Worm (Caenorhabditis elegans) whole organism, L2 larva: ENCODE data around the gene rfc-3.

ENCODE experiments used
- C34F6.9 ChIP-seq: fragments of 150-350 bp; optimal IDR thresholded peaks from 2 replicates; lab custom pipeline; 2014; ENCODE audit warnings: missing biosample characterization, missing genetic modification characterization
- F13H6.1 ChIP-seq: sonication (generic microtip); optimal IDR thresholded peaks from 2 replicates; lab custom pipeline; 2016; ENCODE audit warnings: missing genetic modification characterization, missing compliant biosample characterization
- R02D3.7 ChIP-seq: fragments of 150-350 bp; optimal IDR thresholded peaks from 2 replicates; lab custom pipeline; 2014; ENCODE audit warnings: missing biosample characterization, missing genetic modification characterization
- Y55F3AM.14 ChIP-seq: fragments of 200-800 bp; sonication (Bioruptor generic); optimal IDR thresholded peaks from 2 replicates; lab custom pipeline; 2018; ENCODE audit warnings: mild to moderate bottlenecking, missing genetic modification characterization, missing compliant biosample characterization
- ZK546.5 ChIP-seq: sonication (generic microtip); optimal IDR thresholded peaks from 2 replicates; lab custom pipeline; 2017; ENCODE audit warnings: missing biosample characterization, missing genetic modification characterization
- alr-1 ChIP-seq: fragments of 150-350 bp; optimal IDR thresholded peaks from 2 replicates; lab custom pipeline; 2014; ENCODE audit warnings: missing biosample characterization, missing genetic modification characterization
- aly-2 ChIP-seq: fragments of 150-350 bp; optimal IDR thresholded peaks from 2 replicates; lab custom pipeline; 2014; ENCODE audit warnings: missing biosample characterization, missing genetic modification characterization
- ama-1 ChIP-seq: fragments of 150-350 bp; optimal IDR thresholded peaks from 2 replicates; lab custom pipeline; 2018; ENCODE audit warnings: inconsistent platforms
- ceh-16 ChIP-seq: fragments of 150-350 bp; optimal IDR thresholded peaks from 2 replicates; lab custom pipeline; 2014; ENCODE audit warnings: missing biosample characterization, missing genetic modification characterization
- crh-2 ChIP-seq: sonication (generic microtip); optimal IDR thresholded peaks from 2 replicates; lab custom pipeline; 2017; ENCODE audit warnings: missing biosample characterization, missing genetic modification characterization
- dmd-4 ChIP-seq: sonication (generic microtip); optimal IDR thresholded peaks from 2 replicates; lab custom pipeline; 2017; ENCODE audit warnings: missing biosample characterization, missing genetic modification characterization
- egl-27 ChIP-seq: sonication (generic microtip); optimal IDR thresholded peaks from 3 replicates; lab custom pipeline; 2017; ENCODE audit warnings: missing biosample characterization, missing genetic modification reagents, missing genetic modification characterization
- elt-3 ChIP-seq: sonication (generic microtip); optimal IDR thresholded peaks from 2 replicates; lab custom pipeline; 2017; ENCODE audit warnings: missing biosample characterization, missing genetic modification characterization
- fos-1 ChIP-seq: fragments of 150-350 bp; optimal IDR thresholded peaks from 2 replicates; lab custom pipeline; 2014; ENCODE audit warnings: missing biosample characterization, missing genetic modification characterization
- gmeb-1 ChIP-seq: fragments of 150-350 bp; optimal IDR thresholded peaks from 2 replicates; lab custom pipeline; 2014; ENCODE audit warnings: missing biosample characterization, missing genetic modification characterization
- lin-11 ChIP-seq: fragments of 150-350 bp; sonication (generic microtip); optimal IDR thresholded peaks from 2 replicates; lab custom pipeline; 2014; ENCODE audit warnings: missing biosample characterization, missing genetic modification characterization, inconsistent platforms, mixed read lengths
- lin-39 ChIP-seq: fragments of 150-350 bp; optimal IDR thresholded peaks from 2 replicates; lab custom pipeline; 2014; ENCODE audit warnings: missing biosample characterization, missing genetic modification reagents, missing genetic modification characterization
- lsy-2 ChIP-seq, 2 experiments: fragments of 150-350 bp in 1 of 2; sonication (generic microtip) in 1 of 2; optimal IDR thresholded peaks; 2 replicates each; lab custom pipeline; 2014 to 2017; ENCODE audit warnings: missing biosample characterization in 2 of 2, missing genetic modification characterization in 2 of 2
- mab-5 ChIP-seq: fragments of 150-350 bp; optimal IDR thresholded peaks from 2 replicates; lab custom pipeline; 2014; ENCODE audit warnings: missing biosample characterization, missing genetic modification characterization
- mbf-1 ChIP-seq: sonication (generic microtip); optimal IDR thresholded peaks from 2 replicates; lab custom pipeline; 2017; ENCODE audit warnings: missing biosample characterization, missing genetic modification characterization
- mdl-1 ChIP-seq, 2 experiments: fragments of 150-350 bp in 1 of 2; sonication (generic microtip) in 1 of 2; optimal IDR thresholded peaks; 2 replicates each; lab custom pipeline; 2017; ENCODE audit warnings: missing biosample characterization in 2 of 2, missing genetic modification characterization in 2 of 2
- nhr-11 ChIP-seq: fragments of 150-350 bp; optimal IDR thresholded peaks from 2 replicates; lab custom pipeline; 2014; ENCODE audit warnings: missing biosample characterization, missing genetic modification characterization
- nhr-12 ChIP-seq: fragments of 150-350 bp; optimal IDR thresholded peaks from 2 replicates; lab custom pipeline; 2014; ENCODE audit warnings: missing biosample characterization, missing genetic modification characterization
- nhr-129 ChIP-seq: fragments of 150-350 bp; optimal IDR thresholded peaks from 2 replicates; lab custom pipeline; 2014; ENCODE audit warnings: missing biosample characterization, missing genetic modification characterization
- nhr-21 ChIP-seq: fragments of 150-350 bp; optimal IDR thresholded peaks from 2 replicates; lab custom pipeline; 2014; ENCODE audit warnings: missing biosample characterization, missing genetic modification characterization
- nhr-23 ChIP-seq: fragments of 150-350 bp; optimal IDR thresholded peaks from 2 replicates; lab custom pipeline; 2014; ENCODE audit warnings: missing biosample characterization, missing genetic modification reagents, missing genetic modification characterization
- nhr-237 ChIP-seq: fragments of 150-350 bp; optimal IDR thresholded peaks from 2 replicates; lab custom pipeline; 2014; ENCODE audit warnings: missing biosample characterization, missing genetic modification characterization
- nhr-6 ChIP-seq: fragments of 150-350 bp; optimal IDR thresholded peaks from 2 replicates; lab custom pipeline; 2014; ENCODE audit warnings: missing biosample characterization, missing genetic modification characterization
- nhr-77 ChIP-seq: fragments of 150-350 bp; optimal IDR thresholded peaks from 2 replicates; lab custom pipeline; 2014; ENCODE audit warnings: missing biosample characterization, missing genetic modification characterization
- peb-1 ChIP-seq: fragments of 150-350 bp; optimal IDR thresholded peaks from 2 replicates; lab custom pipeline; 2014; ENCODE audit warnings: missing biosample characterization, missing genetic modification characterization
- sem-4 ChIP-seq: fragments of 150-350 bp; optimal IDR thresholded peaks from 2 replicates; lab custom pipeline; 2014; ENCODE audit warnings: missing biosample characterization, missing genetic modification reagents, missing genetic modification characterization
- skn-1 ChIP-seq: sonication (generic microtip); optimal IDR thresholded peaks from 2 replicates; lab custom pipeline; 2017; ENCODE audit warnings: missing biosample characterization, missing genetic modification characterization
- snpc-4 ChIP-seq: fragments of 150-350 bp; optimal IDR thresholded peaks from 2 replicates; lab custom pipeline; 2014; ENCODE audit warnings: missing biosample characterization, missing genetic modification characterization
- unc-39 ChIP-seq: fragments of 150-350 bp; optimal IDR thresholded peaks from 2 replicates; lab custom pipeline; 2014; ENCODE audit warnings: missing biosample characterization, missing genetic modification characterization
- unc-55 ChIP-seq: fragments of 150-350 bp; sonication (generic microtip); optimal IDR thresholded peaks from 3 replicates; lab custom pipeline; 2014; ENCODE audit warnings: missing biosample characterization, missing genetic modification reagents, missing genetic modification characterization
- unc-62 ChIP-seq: fragments of 150-350 bp; optimal IDR thresholded peaks from 2 replicates; lab custom pipeline; 2014; ENCODE audit warnings: missing biosample characterization, missing genetic modification reagents, missing genetic modification characterization
- ztf-1 ChIP-seq: fragments of 200-800 bp; sonication (Bioruptor generic); conservative IDR thresholded peaks from 2 replicates; pipeline ENCODE4 v1.3.6; 2022; ENCODE audit warnings: missing genetic modification characterization, missing compliant biosample characterization
- ztf-11 ChIP-seq: sonication (generic microtip); optimal IDR thresholded peaks from 2 replicates; lab custom pipeline; 2017; ENCODE audit warnings: missing biosample characterization, missing genetic modification characterization
- ztf-4 ChIP-seq: fragments of 150-350 bp; optimal IDR thresholded peaks from 2 replicates; lab custom pipeline; 2014; ENCODE audit warnings: missing biosample characterization, missing genetic modification characterization

Gene rfc-3

ce11 chrIV:13095462-13095861 lies at the start of gene rfc-3:
rfc-3 (plus strand) TSS chrIV:13095762.
- TF ChIP-seq skn-1 (tag; lab: Kevin White, UChicago) (no peak), aly-2 (tag; lab: Kevin White, UChicago) (no peak), nhr-11 (tag; lab: Kevin White, UChicago) (no peak), R02D3.7 (tag; lab: Kevin White, UChicago) (no peak), mbf-1 (tag; lab: Kevin White, UChicago) (no peak), nhr-23 (tag; lab: Kevin White, UChicago) (no peak), C34F6.9 (tag; lab: Kevin White, UChicago) (no peak), alr-1 (no peak), Y55F3AM.14 (GFP tag; lab: Kevin White, UChicago) (no peak), sem-4 (tag; lab: Kevin White, UChicago) (no peak), mdl-1 (tag; optimal IDR thresholded peaks at IDR 0.05; lab: Kevin White, UChicago) (no peak), fos-1 (tag; lab: Kevin White, UChicago) (no peak), ztf-1 (GFP tag; lab: Robert Waterston, UW) (no peak)

- TF ChIP-seq nhr-11 (tag; lab: Kevin White, UChicago) (no peak), gmeb-1 (no peak)
Measured at ce11 chrIV:13046848-13047247, 48.7 kb upstream of the rfc-3 start, which contains the start of gene scl-9. scl-9 (plus strand) TSS chrIV:13047148.

- TF ChIP-seq lin-39 (tag; lab: Kevin White, UChicago) (no peak), alr-1 (no peak), crh-2 (no peak), F13H6.1 (tag; lab: Kevin White, UChicago) (no peak), nhr-237 (tag; lab: Kevin White, UChicago) (no peak), unc-62 (GFP tag; lab: Kevin White, UChicago) (no peak), unc-39 (tag; lab: Kevin White, UChicago) (no peak), sem-4 (tag; lab: Kevin White, UChicago) (no peak)
Measured at ce11 chrIV:13048157-13048556, 47.4 kb upstream of the rfc-3 start, which contains the start of gene scl-10. scl-10 (plus strand) TSS chrIV:13048457.

ce11 chrIV:13051073-13051472 lies 44.5 kb upstream of the rfc-3 start, which contains the start of gene scl-11:
scl-11 (plus strand) TSS chrIV:13051373.
- TF ChIP-seq mbf-1 (tag; lab: Kevin White, UChicago), result no peak
- no peak for TF ChIP-seq mab-5 (tag; lab: Kevin White, UChicago)
- TF ChIP-seq ceh-16 (tag; lab: Kevin White, UChicago), result no peak
- TF ChIP-seq nhr-21 (tag; lab: Kevin White, UChicago), result no peak
- no peak for TF ChIP-seq aly-2 (tag; lab: Kevin White, UChicago)
- TF ChIP-seq fos-1 (tag; lab: Kevin White, UChicago), result no peak
- no peak for TF ChIP-seq ama-1 (lab: Kevin White, UChicago)
- TF ChIP-seq egl-27, result no peak
- TF ChIP-seq lin-11, result no peak
- TF ChIP-seq nhr-6 (tag; lab: Kevin White, UChicago), result no peak
- no peak for TF ChIP-seq elt-3 (tag; lab: Kevin White, UChicago)
- no peak for TF ChIP-seq unc-39 (tag; lab: Kevin White, UChicago)
- TF ChIP-seq dmd-4 (tag; lab: Kevin White, UChicago), result no peak
- TF ChIP-seq snpc-4 (tag; lab: Kevin White, UChicago), result no peak
- TF ChIP-seq nhr-77 (tag; lab: Kevin White, UChicago), result no peak
- no peak for TF ChIP-seq alr-1
- no peak for TF ChIP-seq ztf-11 (tag; lab: Kevin White, UChicago)
- no peak for TF ChIP-seq nhr-12 (tag; lab: Kevin White, UChicago)

- no peak for TF ChIP-seq ztf-4 (tag; lab: Kevin White, UChicago)
- TF ChIP-seq skn-1 (tag; lab: Kevin White, UChicago), result no peak
- TF ChIP-seq ama-1 (lab: Kevin White, UChicago), result no peak
- TF ChIP-seq Y55F3AM.14 (GFP tag; lab: Kevin White, UChicago), result no peak
- TF ChIP-seq nhr-77 (tag; lab: Kevin White, UChicago), result no peak
- no peak for TF ChIP-seq ZK546.5 (tag; lab: Kevin White, UChicago)
- TF ChIP-seq unc-55, result no peak
- no peak for TF ChIP-seq lin-39 (tag; lab: Kevin White, UChicago)
- TF ChIP-seq ztf-11 (tag; lab: Kevin White, UChicago), result no peak
- TF ChIP-seq sem-4 (tag; lab: Kevin White, UChicago), result no peak
- TF ChIP-seq ztf-1 (GFP tag; lab: Robert Waterston, UW), result no peak
- TF ChIP-seq lsy-2 (tag; optimal IDR thresholded peaks at IDR 0.05; lab: Kevin White, UChicago), result no peak
- TF ChIP-seq peb-1, result no peak
- no peak for TF ChIP-seq nhr-129 (tag; lab: Kevin White, UChicago)
- TF ChIP-seq unc-39 (tag; lab: Kevin White, UChicago), result no peak
- TF ChIP-seq nhr-237 (tag; lab: Kevin White, UChicago), result no peak
Measured at ce11 chrIV:13052568-13052967, 43.0 kb upstream of the rfc-3 start, which contains the start of gene F49E11.7. F49E11.7 (plus strand) TSS chrIV:13052868.
